Worm (Caenorhabditis elegans) whole organism, L1 larva: ENCODE results near the gene F10G2.1.

Experiments
- Y116A8C.19 ChIP-seq: sonication (generic microtip); optimal IDR thresholded peaks from 2 replicates; lab custom pipeline; 2016; ENCODE audit warnings: missing compliant biosample characterization, missing genetic modification characterization, borderline replicate concordance
- aly-2 ChIP-seq: fragments of 150-350 bp; optimal IDR thresholded peaks from 2 replicates; lab custom pipeline; 2014; ENCODE audit warnings: missing biosample characterization, missing genetic modification characterization
- ceh-63 ChIP-seq: fragments of 200-800 bp; sonication (Bioruptor generic); optimal IDR thresholded peaks from 2 replicates; lab custom pipeline; 2018; ENCODE audit warnings: mild to moderate bottlenecking, missing genetic modification characterization, missing compliant biosample characterization
- ceh-82 ChIP-seq, 3 experiments: fragments of 150-350 bp in 1 of 3; sonication (generic microtip) in 2 of 3; optimal IDR thresholded peaks; 2 replicates each; lab custom pipeline; 2014 to 2017; ENCODE audit warnings: missing biosample characterization in 3 of 3, missing genetic modification characterization in 3 of 3
- dpl-1 ChIP-seq, 3 experiments: fragments of 150-350 bp in 2 of 3; sonication (generic microtip) in 1 of 3; optimal IDR thresholded peaks; 2 replicates each; lab custom pipeline; 2014 to 2017; ENCODE audit warnings: missing biosample characterization in 3 of 3, missing genetic modification characterization in 3 of 3, missing genetic modification reagents in 3 of 3
- efl-1 ChIP-seq, 4 experiments: fragments of 150-350 bp; optimal IDR thresholded peaks in 3 of 4; peaks in 1 of 4; 1 replicate in 1 of 4; 2 replicates in 3 of 4; lab custom pipeline; 2014; ENCODE audit warnings: missing biosample characterization in 2 of 4, missing genetic modification characterization in 2 of 4, missing genetic modification reagents in 2 of 4
- egl-13 ChIP-seq: sonication (generic microtip); optimal IDR thresholded peaks from 2 replicates; lab custom pipeline; 2016; ENCODE audit warnings: missing genotype, missing genetic modification reagents, missing genetic modification characterization, missing compliant biosample characterization
- egl-27 ChIP-seq, 2 experiments: fragments of 150-350 bp in 1 of 2; sonication (generic microtip); optimal IDR thresholded peaks; 3 replicates each; lab custom pipeline; 2017 to 2018; ENCODE audit warnings: missing biosample characterization in 2 of 2, missing genetic modification characterization in 2 of 2, missing genetic modification reagents in 2 of 2
- elt-2 ChIP-seq: sonication (generic microtip); optimal IDR thresholded peaks from 2 replicates; lab custom pipeline; 2016; ENCODE audit warnings: missing genetic modification characterization, mild to moderate bottlenecking, inconsistent platforms, missing compliant biosample characterization, missing genetic modification reagents
- ets-5 ChIP-seq: fragments of 200-800 bp; sonication (Bioruptor generic); IDR thresholded peaks from 2 replicates; pipeline ENCODE4 v1.3.6; 2022; ENCODE audit warnings: missing genetic modification characterization, missing compliant biosample characterization
- fkh-10 ChIP-seq: sonication (generic microtip); optimal IDR thresholded peaks from 2 replicates; lab custom pipeline; 2017; ENCODE audit warnings: missing biosample characterization, missing genetic modification reagents, missing genetic modification characterization
- fkh-4 ChIP-seq: sonication (generic microtip); optimal IDR thresholded peaks from 2 replicates; lab custom pipeline; 2016; ENCODE audit warnings: missing compliant biosample characterization, missing genetic modification characterization, borderline replicate concordance
- fkh-8 ChIP-seq: sonication (generic microtip); optimal IDR thresholded peaks from 2 replicates; lab custom pipeline; 2016; ENCODE audit warnings: mild to moderate bottlenecking, missing genetic modification characterization, missing compliant biosample characterization
- hpl-2 ChIP-seq: fragments of 150-350 bp; optimal IDR thresholded peaks from 2 replicates; lab custom pipeline; 2014; ENCODE audit warnings: missing biosample characterization, missing genetic modification reagents, missing genetic modification characterization
- lin-14 ChIP-seq: fragments of 200-800 bp; sonication (Bioruptor generic); optimal IDR thresholded peaks from 2 replicates; lab custom pipeline; 2018; ENCODE audit warnings: mild to moderate bottlenecking, missing genetic modification characterization, moderate library complexity, missing compliant biosample characterization
- lsy-2 ChIP-seq, 2 experiments: fragments of 150-350 bp; optimal IDR thresholded peaks; 2 replicates each; lab custom pipeline; 2014; ENCODE audit warnings: missing biosample characterization in 2 of 2, missing genetic modification characterization in 2 of 2
- mab-9 ChIP-seq: fragments of 200-800 bp; sonication (Bioruptor generic); IDR thresholded peaks from 2 replicates; pipeline ENCODE4 v1.3.6; 2022; ENCODE audit warnings: missing genetic modification reagents, missing genetic modification characterization, missing compliant biosample characterization
- mef-2 ChIP-seq: fragments of 150-350 bp; optimal IDR thresholded peaks from 2 replicates; lab custom pipeline; 2014; ENCODE audit warnings: missing biosample characterization, missing genetic modification characterization
- nhr-19 ChIP-seq: fragments of 200-800 bp; sonication (Bioruptor generic); conservative IDR thresholded peaks from 2 replicates; pipeline ENCODE4 v1.3.6; 2022; ENCODE audit warnings: missing genetic modification characterization, missing compliant biosample characterization
- nhr-20 ChIP-seq: sonication (generic microtip); optimal IDR thresholded peaks from 2 replicates; lab custom pipeline; 2016; ENCODE audit warnings: mild to moderate bottlenecking, missing genetic modification characterization, missing compliant biosample characterization
- nhr-71 ChIP-seq: sonication (generic microtip); optimal IDR thresholded peaks from 2 replicates; lab custom pipeline; 2016; ENCODE audit warnings: mild to moderate bottlenecking, missing genetic modification characterization, moderate library complexity, missing compliant biosample characterization
- pag-3 ChIP-seq: sonication (generic microtip); optimal IDR thresholded peaks from 2 replicates; lab custom pipeline; 2017; ENCODE audit warnings: missing genetic modification characterization, mild to moderate bottlenecking, missing compliant biosample characterization, antibody characterized with exemption, borderline replicate concordance; ENCODE audit not compliant: insufficient read depth
- pax-3 ChIP-seq: fragments of 200-800 bp; sonication (Bioruptor generic); optimal IDR thresholded peaks from 2 replicates; lab custom pipeline; 2018; ENCODE audit warnings: mild to moderate bottlenecking, missing genetic modification characterization, moderate library complexity, missing compliant biosample characterization
- pqm-1 ChIP-seq: sonication (generic microtip); optimal IDR thresholded peaks from 3 replicates; lab custom pipeline; 2017; ENCODE audit warnings: missing biosample characterization, missing genetic modification characterization
- sptf-1 ChIP-seq: fragments of 150-350 bp; optimal IDR thresholded peaks from 2 replicates; lab custom pipeline; 2014; ENCODE audit warnings: missing biosample characterization, missing genetic modification characterization
- unc-86 ChIP-seq: sonication (generic microtip); optimal IDR thresholded peaks from 2 replicates; lab custom pipeline; 2016; ENCODE audit warnings: missing genetic modification characterization, missing compliant biosample characterization
- unc-98 ChIP-seq: fragments of 200-800 bp; sonication (Bioruptor generic); IDR thresholded peaks from 2 replicates; pipeline ENCODE4 v1.3.6; 2022; ENCODE audit warnings: missing genetic modification characterization, missing compliant biosample characterization
- ztf-11 ChIP-seq, 2 experiments: sonication (generic microtip); optimal IDR thresholded peaks; 2 replicates each; lab custom pipeline; 2016 to 2017; ENCODE audit warnings: missing genetic modification characterization in 2 of 2, missing biosample characterization in 1 of 2, missing compliant biosample characterization in 1 of 2

F10G2.1 gene

DNA sequence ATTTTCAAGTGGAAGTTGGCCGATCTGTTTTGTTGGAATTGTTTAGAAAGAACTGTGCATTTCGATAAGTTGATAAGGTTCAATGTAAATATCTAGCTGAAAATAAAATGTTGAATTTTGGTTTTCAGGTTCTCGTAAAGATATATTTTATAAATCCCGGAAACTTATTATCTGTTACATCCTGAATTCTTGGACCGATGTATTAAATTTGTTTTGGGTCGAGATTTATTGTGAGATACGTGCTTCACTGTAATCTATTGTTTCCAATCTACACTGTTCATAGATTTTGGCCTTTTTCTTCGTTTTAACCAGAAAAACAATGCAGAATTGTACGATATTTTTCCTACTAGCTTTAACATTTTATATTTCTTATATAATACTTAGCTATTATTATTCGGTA is 24.8 kb downstream of the F10G2.1 start, which contains the start of gene C03G6.6:
Gene C03G6.6, plus strand, starts transcription at position 301 of the 400 bp plus-strand sequence.
- TF ChIP-seq mef-2 (tag; lab: Kevin White, UChicago) = no peak
- no peak for TF ChIP-seq mab-9 (GFP tag; lab: Robert Waterston, UW)
- TF ChIP-seq aly-2 (tag; lab: Kevin White, UChicago) = no peak
- no peak for TF ChIP-seq unc-98 (GFP tag; lab: Robert Waterston, UW)
- TF ChIP-seq ceh-82 (tag; optimal IDR thresholded peaks at IDR 0.05; lab: Kevin White, UChicago) = no peak
- no peak for TF ChIP-seq sptf-1
- TF ChIP-seq Y116A8C.19 (tag; lab: Kevin White, UChicago) = no peak
- no peak for TF ChIP-seq fkh-4 (tag; lab: Kevin White, UChicago)
- no peak for TF ChIP-seq egl-13 (tag; lab: Kevin White, UChicago)
- TF ChIP-seq ceh-63 = no peak
- TF ChIP-seq egl-27 (tag; optimal IDR thresholded peaks at IDR 0.05; lab: Kevin White, UChicago) = no peak
- no peak for TF ChIP-seq lin-14

DNA sequence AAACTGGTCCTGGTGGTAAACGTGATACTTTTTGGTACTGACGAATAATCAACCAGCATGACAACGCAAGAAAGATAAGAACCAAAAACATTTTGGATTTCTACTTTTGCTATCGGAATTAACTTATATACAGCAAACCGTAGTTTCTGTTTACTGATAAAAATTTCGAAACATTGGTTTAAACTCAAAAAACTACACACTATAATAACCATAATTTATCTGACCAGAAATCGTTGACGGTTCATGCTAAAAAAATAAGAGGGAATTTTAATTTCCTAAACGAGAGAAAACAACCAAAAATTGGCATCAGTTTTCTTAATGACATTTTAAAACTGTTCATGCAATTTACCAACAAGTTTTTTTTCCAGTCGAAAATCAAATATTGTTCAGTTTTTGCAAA is 29.3 kb downstream of the F10G2.1 start, which contains the start of gene cyp-35A1:
Gene cyp-35A1, minus strand, starts transcription at position 101 of the 400 bp plus-strand sequence.
- no peak for TF ChIP-seq lsy-2 (tag; optimal IDR thresholded peaks at IDR 0.05; lab: Kevin White, UChicago)
- no peak for TF ChIP-seq efl-1 (optimal IDR thresholded peaks at IDR 0.05; lab: Kevin White, UChicago)
- TF ChIP-seq efl-1 (GFP tag; optimal IDR thresholded peaks at IDR 0.05 in 1 of 2; lab: Kevin White, UChicago) = peak in 1 of 2 experiments; percentile 37
- TF ChIP-seq pag-3 (tag; lab: Kevin White, UChicago) = no peak
- TF ChIP-seq ztf-11 (tag; optimal IDR thresholded peaks at IDR 0.05; lab: Kevin White, UChicago) = no peak
- TF ChIP-seq dpl-1 (GFP tag; optimal IDR thresholded peaks at IDR 0.05; lab: Kevin White, UChicago) = no peak
- TF ChIP-seq, all 84 proteins: peak for 1

DNA sequence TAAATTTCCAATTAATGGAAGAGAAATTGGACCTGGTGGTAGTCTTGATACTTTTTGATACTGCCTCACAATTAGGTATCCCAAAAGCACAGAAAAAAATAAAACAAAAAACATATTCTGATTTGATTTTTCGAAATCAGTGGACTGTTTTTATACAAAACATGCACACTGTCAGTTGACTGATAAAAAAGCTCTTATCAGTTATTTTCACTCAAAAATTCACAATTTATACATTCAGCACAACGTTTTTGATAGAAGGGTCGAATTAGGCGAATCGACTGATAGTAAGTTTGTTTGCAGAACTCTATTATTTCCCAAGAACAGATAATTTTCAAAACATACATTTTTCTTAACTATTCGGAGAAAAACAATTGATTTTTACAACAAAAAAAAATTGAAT is 31.7 kb downstream of the F10G2.1 start, which contains the start of gene cyp-35A2:
Gene cyp-35A2, minus strand, starts transcription at position 124 of the 400 bp plus-strand sequence.
- TF ChIP-seq unc-86 (tag; lab: Kevin White, UChicago) (no peak), elt-2 (peak; percentile 90)

DNA sequence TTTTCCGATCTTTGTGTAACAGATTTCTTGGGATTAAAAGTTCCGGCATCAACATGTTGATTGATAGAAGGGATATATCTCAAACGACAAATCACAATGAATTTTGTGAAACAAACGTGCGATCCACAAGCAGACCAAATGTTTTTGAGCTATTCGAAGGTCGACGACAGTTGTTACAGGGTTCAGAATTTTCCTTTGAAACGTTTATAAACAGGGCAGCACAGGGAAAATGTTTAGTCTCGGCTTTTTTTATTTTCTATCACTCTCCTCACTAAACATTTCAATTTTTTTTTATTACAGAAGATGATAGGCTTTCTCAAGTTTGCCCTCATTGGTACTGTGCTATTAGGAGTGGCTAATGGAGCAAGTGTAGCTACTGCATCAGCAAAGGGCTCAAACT is 32.6 kb downstream of the F10G2.1 start, which contains the start of gene exc-13:
Gene exc-13, plus strand, starts transcription at position 301 of the 400 bp plus-strand sequence.
- TF ChIP-seq nhr-71 (tag; lab: Kevin White, UChicago) (peak; percentile 5), pqm-1 (tag; lab: Kevin White, UChicago) (no peak), efl-1 (optimal IDR thresholded peaks at IDR 0.05; lab: Kevin White, UChicago) (no peak), efl-1 (GFP tag; optimal IDR thresholded peaks at IDR 0.05 in 1 of 2; lab: Kevin White, UChicago) (no peak), pax-3 (tag; lab: Kevin White, UChicago) (no peak), lin-14 (no peak)

DNA sequence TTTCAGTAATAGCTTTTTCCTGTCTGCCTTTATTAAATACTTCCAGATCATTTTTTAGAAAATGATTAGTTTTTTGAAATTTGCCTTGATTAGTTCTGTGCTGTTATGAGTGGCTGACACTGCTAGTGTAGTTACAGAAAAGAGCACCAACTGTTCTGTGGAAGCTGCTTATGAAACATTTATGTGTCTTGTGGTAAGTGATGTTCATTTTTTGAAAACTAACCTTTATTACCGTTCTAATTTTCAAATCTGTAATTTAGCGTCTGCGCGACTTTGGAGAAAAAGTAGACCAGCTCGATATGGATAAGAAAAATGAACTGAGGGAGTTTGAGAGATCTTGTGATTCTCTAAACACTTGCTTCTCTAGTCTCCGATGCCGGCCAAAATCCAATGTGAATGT is 37.2 kb downstream of the F10G2.1 start, which contains the start of gene srj-14:
Gene srj-14, plus strand, starts transcription at position 131 of the 400 bp plus-strand sequence.
- TF ChIP-seq efl-1 (optimal IDR thresholded peaks at IDR 0.05; lab: Kevin White, UChicago) = no peak
- TF ChIP-seq efl-1 (GFP tag; optimal IDR thresholded peaks at IDR 0.05 in 1 of 2; lab: Kevin White, UChicago) = peak in 1 of 2 experiments; percentile 77
- TF ChIP-seq hpl-2 (GFP tag; lab: Kevin White, UChicago) = no peak

DNA sequence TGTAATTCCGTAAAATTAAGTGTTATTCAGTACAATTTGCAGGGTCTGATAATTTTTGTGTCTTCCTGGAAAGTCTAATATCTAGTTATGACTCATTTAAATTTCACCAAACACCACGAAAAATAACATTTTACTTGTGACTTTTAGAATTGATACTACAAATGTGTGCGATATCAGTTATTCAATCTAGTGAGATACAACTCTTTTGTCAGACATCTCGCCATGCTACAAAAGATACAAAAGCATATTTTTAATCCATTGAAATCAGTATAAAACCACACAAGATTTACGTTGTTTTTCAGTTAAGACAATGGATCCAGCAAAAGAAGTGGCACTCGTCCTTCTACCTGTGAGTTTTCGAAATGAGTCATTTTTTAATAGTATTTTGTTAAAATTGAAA is 41.7 kb downstream of the F10G2.1 start, which contains the start of gene srx-56:
Gene srx-56, plus strand, starts transcription at position 301 of the 400 bp plus-strand sequence.
- TF ChIP-seq egl-13 (tag; lab: Kevin White, UChicago) (no peak), fkh-10 (GFP tag; lab: Kevin White, UChicago) (no peak), ets-5 (GFP tag; lab: Robert Waterston, UW) (no peak), fkh-8 (tag; lab: Kevin White, UChicago) (peak; percentile 50), nhr-20 (tag; lab: Kevin White, UChicago) (no peak), nhr-19 (GFP tag; lab: Robert Waterston, UW) (no peak)
